Worm (Caenorhabditis elegans) whole organism, L1 larva: ENCODE measurements around the gene F11E6.11.
A peak's percentile ranks its signal among the peaks of the same experiment; 100 is the strongest.

Experiments used
- alr-1 ChIP-seq: fragments of 200-800 bp; sonication (Bioruptor generic); optimal IDR thresholded peaks from 2 replicates; lab custom pipeline; 2018; ENCODE audit warnings: borderline replicate concordance, mild to moderate bottlenecking, missing genetic modification characterization, missing compliant biosample characterization
- ama-1 ChIP-seq: fragments of 150-350 bp; optimal IDR thresholded peaks from 2 replicates; lab custom pipeline; 2014
- blmp-1 ChIP-seq: fragments of 150-350 bp; optimal IDR thresholded peaks from 2 replicates; lab custom pipeline; 2014; ENCODE audit warnings: missing biosample characterization, missing genetic modification characterization
- ceh-8 ChIP-seq: fragments of 200-800 bp; sonication (Bioruptor generic); optimal IDR thresholded peaks from 2 replicates; lab custom pipeline; 2018; ENCODE audit warnings: mild to moderate bottlenecking, missing genetic modification characterization, moderate library complexity, missing compliant biosample characterization
- ceh-82 ChIP-seq, 3 experiments: fragments of 150-350 bp in 1 of 3; sonication (generic microtip) in 2 of 3; optimal IDR thresholded peaks; 2 replicates each; lab custom pipeline; 2014 to 2017; ENCODE audit warnings: missing biosample characterization in 3 of 3, missing genetic modification characterization in 3 of 3
- ces-1 ChIP-seq: fragments of 150-350 bp; optimal IDR thresholded peaks from 2 replicates; lab custom pipeline; 2014; ENCODE audit warnings: missing biosample characterization, missing genetic modification reagents, missing genetic modification characterization
- dsc-1 ChIP-seq: sonication (generic microtip); optimal IDR thresholded peaks from 2 replicates; lab custom pipeline; 2016; ENCODE audit warnings: mild to moderate bottlenecking, missing genetic modification characterization, missing compliant biosample characterization
- efl-1 ChIP-seq, 4 experiments: fragments of 150-350 bp; optimal IDR thresholded peaks in 3 of 4; peaks in 1 of 4; 1 replicate in 1 of 4; 2 replicates in 3 of 4; lab custom pipeline; 2014; ENCODE audit warnings: missing biosample characterization in 2 of 4, missing genetic modification characterization in 2 of 4, missing genetic modification reagents in 2 of 4
- efl-3 ChIP-seq: fragments of 200-800 bp; sonication (Bioruptor generic); optimal IDR thresholded peaks from 2 replicates; lab custom pipeline; 2018; ENCODE audit warnings: mild to moderate bottlenecking, missing genetic modification characterization, missing compliant biosample characterization
- elt-2 ChIP-seq: sonication (generic microtip); optimal IDR thresholded peaks from 2 replicates; lab custom pipeline; 2016; ENCODE audit warnings: missing genetic modification characterization, mild to moderate bottlenecking, inconsistent platforms, missing compliant biosample characterization, missing genetic modification reagents
- ets-5 ChIP-seq: fragments of 200-800 bp; sonication (Bioruptor generic); IDR thresholded peaks from 2 replicates; pipeline ENCODE4 v1.3.6; 2022; ENCODE audit warnings: missing genetic modification characterization, missing compliant biosample characterization
- fkh-8 ChIP-seq: sonication (generic microtip); optimal IDR thresholded peaks from 2 replicates; lab custom pipeline; 2016; ENCODE audit warnings: mild to moderate bottlenecking, missing genetic modification characterization, missing compliant biosample characterization
- isw-1 ChIP-seq: fragments of 200-800 bp; sonication (Bioruptor generic); IDR thresholded peaks from 2 replicates; pipeline ENCODE4 v1.3.6; 2022; ENCODE audit warnings: missing genetic modification characterization, missing compliant biosample characterization
- lin-15B ChIP-seq: fragments of 150-350 bp; sonication (generic microtip); optimal IDR thresholded peaks from 3 replicates; lab custom pipeline; 2014; ENCODE audit warnings: missing biosample characterization, missing genetic modification characterization
- lin-35 ChIP-seq, 2 experiments: fragments of 150-350 bp; optimal IDR thresholded peaks; 2 replicates each; lab custom pipeline; 2014; ENCODE audit warnings: missing biosample characterization in 2 of 2, missing genetic modification characterization in 2 of 2, missing genetic modification reagents in 2 of 2
- lin-39 ChIP-seq: fragments of 150-350 bp; optimal IDR thresholded peaks from 2 replicates; lab custom pipeline; 2014; ENCODE audit warnings: missing biosample characterization, missing genetic modification reagents, missing genetic modification characterization
- mdl-1 ChIP-seq, 2 experiments: fragments of 150-350 bp; optimal IDR thresholded peaks; 2 replicates each; lab custom pipeline; 2014 to 2017; ENCODE audit warnings: missing biosample characterization in 2 of 2, missing genetic modification characterization in 2 of 2, inconsistent platforms in 1 of 2
- mep-1 ChIP-seq: fragments of 150-350 bp; optimal IDR thresholded peaks from 2 replicates; lab custom pipeline; 2014; ENCODE audit warnings: missing biosample characterization, missing genetic modification characterization
- nhr-12 ChIP-seq: sonication (generic microtip); optimal IDR thresholded peaks from 2 replicates; lab custom pipeline; 2017; ENCODE audit warnings: missing biosample characterization, missing genetic modification characterization
- nhr-20 ChIP-seq: sonication (generic microtip); optimal IDR thresholded peaks from 2 replicates; lab custom pipeline; 2016; ENCODE audit warnings: mild to moderate bottlenecking, missing genetic modification characterization, missing compliant biosample characterization
- nhr-71 ChIP-seq: sonication (generic microtip); optimal IDR thresholded peaks from 2 replicates; lab custom pipeline; 2016; ENCODE audit warnings: mild to moderate bottlenecking, missing genetic modification characterization, moderate library complexity, missing compliant biosample characterization
- nhr-84 ChIP-seq: sonication (generic microtip); optimal IDR thresholded peaks from 2 replicates; lab custom pipeline; 2017; ENCODE audit warnings: missing biosample characterization, missing genetic modification characterization
- nhr-85 ChIP-seq: sonication (generic microtip); peaks from one replicate; lab custom pipeline; 2016; ENCODE audit warnings: missing genetic modification characterization, inconsistent platforms, missing compliant biosample characterization
- pax-3 ChIP-seq: fragments of 200-800 bp; sonication (Bioruptor generic); optimal IDR thresholded peaks from 2 replicates; lab custom pipeline; 2018; ENCODE audit warnings: mild to moderate bottlenecking, missing genetic modification characterization, moderate library complexity, missing compliant biosample characterization
- pqm-1 ChIP-seq: sonication (generic microtip); optimal IDR thresholded peaks from 3 replicates; lab custom pipeline; 2017; ENCODE audit warnings: missing biosample characterization, missing genetic modification characterization
- sup-37 ChIP-seq: fragments of 200-800 bp; sonication (Bioruptor generic); optimal IDR thresholded peaks from 2 replicates; lab custom pipeline; 2018; ENCODE audit warnings: mild to moderate bottlenecking, missing genetic modification characterization, missing compliant biosample characterization
- tlp-1 ChIP-seq: fragments of 150-350 bp; optimal IDR thresholded peaks from 2 replicates; lab custom pipeline; 2014; ENCODE audit warnings: missing biosample characterization, missing genetic modification characterization
- xbp-1 ChIP-seq: sonication (generic microtip); optimal IDR thresholded peaks from 2 replicates; lab custom pipeline; 2016; ENCODE audit warnings: missing genetic modification characterization, missing compliant biosample characterization
- zag-1 ChIP-seq: fragments of 150-350 bp; optimal IDR thresholded peaks from 2 replicates; lab custom pipeline; 2014; ENCODE audit warnings: missing biosample characterization, missing genetic modification characterization
- zip-4 ChIP-seq: fragments of 200-800 bp; sonication (Bioruptor generic); optimal IDR thresholded peaks from 2 replicates; lab custom pipeline; 2018; ENCODE audit warnings: mild to moderate bottlenecking, missing genetic modification characterization, moderate library complexity, missing compliant biosample characterization
- ztf-4 ChIP-seq: fragments of 150-350 bp; optimal IDR thresholded peaks from 2 replicates; lab custom pipeline; 2014; ENCODE audit warnings: missing biosample characterization, missing genetic modification characterization

F11E6.11 gene

ce11 chrIV:17442503-17442902 lies at the start of gene F11E6.11:
Gene F11E6.11, plus strand, starts transcription at chrIV:17442827.
- TF ChIP-seq lin-35 (GFP tag; optimal IDR thresholded peaks at IDR 0.05; lab: Kevin White, UChicago): peak in 1 of 2 experiments; percentile 16
- TF ChIP-seq zag-1 (tag; lab: Kevin White, UChicago): no peak
- TF ChIP-seq, all 84 proteins: peak for 1

- TF ChIP-seq zip-4 (GFP tag; lab: Kevin White, UChicago): no peak
- no peak for TF ChIP-seq nhr-12 (tag; lab: Kevin White, UChicago)
- TF ChIP-seq sup-37 (GFP tag; lab: Kevin White, UChicago): no peak
- TF ChIP-seq lin-39 (tag; lab: Kevin White, UChicago): no peak
- no peak for TF ChIP-seq efl-3 (GFP tag; lab: Kevin White, UChicago)
- no peak for TF ChIP-seq ces-1 (GFP tag; lab: Kevin White, UChicago)
- no peak for TF ChIP-seq tlp-1 (tag; lab: Kevin White, UChicago)
- TF ChIP-seq ama-1: no peak
- no peak for TF ChIP-seq isw-1 (GFP tag; lab: Robert Waterston, UW)
- TF ChIP-seq ceh-82 (tag; optimal IDR thresholded peaks at IDR 0.05; lab: Kevin White, UChicago): no peak
- TF ChIP-seq nhr-84 (tag; lab: Kevin White, UChicago): no peak
- TF ChIP-seq mep-1 (tag; lab: Kevin White, UChicago): no peak
- TF ChIP-seq ztf-4: no peak
- no peak for TF ChIP-seq ets-5 (GFP tag; lab: Robert Waterston, UW)
- no peak for TF ChIP-seq lin-15B (tag; lab: Kevin White, UChicago)
These were observed 46.7 kb upstream of the F11E6.11 start, which contains the start of gene sru-15 for ce11 chrIV:17395910-17396309. Gene sru-15, plus strand, starts transcription at chrIV:17396210.

ce11 chrIV:17399455-17399854 lies 43.2 kb upstream of the F11E6.11 start, which contains the start of gene T02D1.4:
Gene T02D1.4, plus strand, starts transcription at chrIV:17399755.
- TF ChIP-seq nhr-85: no peak
- peak; percentile 23 for TF ChIP-seq pax-3
- TF ChIP-seq fkh-8: peak; percentile 0
- no peak for TF ChIP-seq lin-35 (GFP tag; optimal IDR thresholded peaks at IDR 0.05; lab: Kevin White, UChicago)
- no peak for TF ChIP-seq dsc-1 (tag; lab: Kevin White, UChicago)

ce11 chrIV:17405530-17405929 lies 37.1 kb upstream of the F11E6.11 start, which contains the start of gene pmp-4:
Gene pmp-4, minus strand, starts transcription at chrIV:17405630.
- no peak for TF ChIP-seq nhr-71 (tag; lab: Kevin White, UChicago)
- no peak for TF ChIP-seq efl-1 (optimal IDR thresholded peaks at IDR 0.05; lab: Kevin White, UChicago)
- TF ChIP-seq efl-1 (GFP tag; optimal IDR thresholded peaks at IDR 0.05 in 1 of 2; lab: Kevin White, UChicago): peak in 1 of 2 experiments; percentile 7

ce11 chrIV:17406119-17406518 lies 36.5 kb upstream of the F11E6.11 start:
- TF ChIP-seq nhr-20 (tag; lab: Kevin White, UChicago) (peak; percentile 25), elt-2 (tag; lab: Kevin White, UChicago) (peak; percentile 64), mdl-1 (tag; optimal IDR thresholded peaks at IDR 0.05; lab: Kevin White, UChicago) (no peak), blmp-1 (tag; lab: Kevin White, UChicago) (peak; percentile 11)

ce11 chrIV:17407025-17407424 lies 35.6 kb upstream of the F11E6.11 start, which contains the start of gene T02D1.7:
Gene T02D1.7, minus strand, starts transcription at chrIV:17407125.
- TF ChIP-seq ceh-8 (GFP tag; lab: Kevin White, UChicago) (no peak), alr-1 (tag; lab: Kevin White, UChicago) (no peak), nhr-71 (tag; lab: Kevin White, UChicago) (no peak), pqm-1 (tag; lab: Kevin White, UChicago) (no peak)

- TF ChIP-seq xbp-1 (no peak), alr-1 (tag; lab: Kevin White, UChicago) (no peak)
These were observed 35.1 kb upstream of the F11E6.11 start, which contains the start of gene T02D1.9 for ce11 chrIV:17407491-17407890. Gene T02D1.9, minus strand, starts transcription at chrIV:17407591.
